Worm (Caenorhabditis elegans): Measurements from ENCODE around the gene F21A3.2.

- TF ChIP-seq unc-130 (GFP tag; optimal IDR thresholded peaks at IDR 0.05) (no peak), unc-62 (GFP tag; optimal IDR thresholded peaks at IDR 0.05 in 1 of 2) (no peak), unc-62 (tag; optimal IDR thresholded peaks at IDR 0.05) (no peak), ama-1 (optimal IDR thresholded peaks at IDR 0.05) (no peak)
These were observed 34.6 kb upstream of the F21A3.2 start for ce11 chrV:15568381-15568780.
